Worm (Caenorhabditis elegans) whole organism, L2 larva: ENCODE measurements around the gene htrl-1.

Experiments
- ama-1 ChIP-seq: fragments of 150-350 bp; optimal IDR thresholded peaks from 2 replicates; lab custom pipeline; 2018; ENCODE audit warnings: inconsistent platforms
- fos-1 ChIP-seq: fragments of 150-350 bp; optimal IDR thresholded peaks from 2 replicates; lab custom pipeline; 2014; ENCODE audit warnings: missing biosample characterization, missing genetic modification characterization
- mbf-1 ChIP-seq: sonication (generic microtip); optimal IDR thresholded peaks from 2 replicates; lab custom pipeline; 2017; ENCODE audit warnings: missing biosample characterization, missing genetic modification characterization
- nhr-12 ChIP-seq: fragments of 150-350 bp; optimal IDR thresholded peaks from 2 replicates; lab custom pipeline; 2014; ENCODE audit warnings: missing biosample characterization, missing genetic modification characterization
- nhr-77 ChIP-seq: fragments of 150-350 bp; optimal IDR thresholded peaks from 2 replicates; lab custom pipeline; 2014; ENCODE audit warnings: missing biosample characterization, missing genetic modification characterization

- no peak for TF ChIP-seq ama-1 (lab: Kevin White, UChicago)
- TF ChIP-seq fos-1 = peak; percentile 70
- no peak for TF ChIP-seq nhr-12
- TF ChIP-seq mbf-1 (tag; lab: Kevin White, UChicago) = no peak
- TF ChIP-seq nhr-77 (tag; lab: Kevin White, UChicago) = no peak
Measured at ce11 chrV:11535504-11536062, 39.4 kb upstream of the htrl-1 start.
